Worm (Caenorhabditis elegans) whole organism, L4 larva: ENCODE measurements around the gene clec-133.

Experiments used
- F10B5.3 ChIP-seq: sonication (generic microtip); optimal IDR thresholded peaks from 2 replicates; lab custom pipeline; 2016; ENCODE audit warnings: mild to moderate bottlenecking, missing genetic modification characterization, missing compliant biosample characterization
- F26F4.8 ChIP-seq: fragments of 200-800 bp; sonication (Bioruptor generic); conservative IDR thresholded peaks from 2 replicates; pipeline ENCODE4 v1.3.6; 2022; ENCODE audit warnings: missing genetic modification characterization, missing compliant biosample characterization
- F37D6.2 ChIP-seq: sonication (generic microtip); optimal IDR thresholded peaks from 2 replicates; lab custom pipeline; 2016; ENCODE audit warnings: mild to moderate bottlenecking, missing genetic modification characterization, missing compliant biosample characterization
- F49E8.2 ChIP-seq: sonication (generic microtip); optimal IDR thresholded peaks from 2 replicates; lab custom pipeline; 2016; ENCODE audit warnings: missing compliant biosample characterization, mild to moderate bottlenecking, missing genetic modification characterization, borderline replicate concordance
- T26A8.4 ChIP-seq: fragments of 200-800 bp; sonication (Bioruptor generic); IDR thresholded peaks from 2 replicates; pipeline ENCODE4 v1.3.6; 2022; ENCODE audit warnings: missing genetic modification characterization, missing compliant biosample characterization
- Y105C5A.15 ChIP-seq: fragments of 200-800 bp; sonication (Bioruptor generic); IDR thresholded peaks from 2 replicates; pipeline ENCODE4 v1.3.6; 2022; ENCODE audit warnings: missing genetic modification characterization, missing compliant biosample characterization
- Y75B8A.6 ChIP-seq: fragments of 200-800 bp; sonication (Bioruptor generic); IDR thresholded peaks from 2 replicates; pipeline ENCODE4 v1.3.6; 2022; ENCODE audit warnings: missing genetic modification reagents, missing genetic modification characterization, missing compliant biosample characterization
- ZK337.2 ChIP-seq: fragments of 200-800 bp; sonication (Bioruptor generic); IDR thresholded peaks from 2 replicates; pipeline ENCODE4 v1.3.6; 2022; ENCODE audit warnings: missing genetic modification reagents, missing genetic modification characterization, missing compliant biosample characterization
- aha-1 ChIP-seq: fragments of 150-350 bp; peaks from one replicate; lab custom pipeline; 2014; ENCODE audit warnings: missing biosample characterization, missing genetic modification characterization
- ceh-32 ChIP-seq: sonication (generic microtip); optimal IDR thresholded peaks from 2 replicates; lab custom pipeline; 2016; ENCODE audit warnings: mild to moderate bottlenecking, missing genetic modification characterization, missing compliant biosample characterization; ENCODE audit not compliant: poor library complexity
- ceh-44 ChIP-seq: fragments of 200-800 bp; sonication (Bioruptor generic); IDR thresholded peaks from 2 replicates; pipeline ENCODE4 v1.3.6; 2022; ENCODE audit warnings: missing genetic modification reagents, missing genetic modification characterization, missing compliant biosample characterization
- daf-16 ChIP-seq, 3 experiments: sonication (generic microtip); optimal IDR thresholded peaks; 2 replicates each; lab custom pipeline; 2016 to 2017; ENCODE audit warnings: missing genetic modification characterization in 3 of 3, missing genetic modification reagents in 3 of 3, mild to moderate bottlenecking in 2 of 3, missing compliant biosample characterization in 2 of 3, missing biosample characterization in 1 of 3, moderate library complexity in 1 of 3
- daf-8 ChIP-seq: fragments of 200-800 bp; sonication (Bioruptor generic); IDR thresholded peaks from 2 replicates; pipeline ENCODE4 v1.3.6; 2022; ENCODE audit warnings: missing genetic modification characterization, missing compliant biosample characterization
- dmd-6 ChIP-seq: fragments of 200-800 bp; sonication (Bioruptor generic); IDR thresholded peaks from 2 replicates; pipeline ENCODE4 v1.3.6; 2022; ENCODE audit warnings: missing genetic modification reagents, missing genetic modification characterization, missing compliant biosample characterization
- dmd-9 ChIP-seq: fragments of 200-800 bp; sonication (Bioruptor generic); IDR thresholded peaks from 2 replicates; pipeline ENCODE4 v1.3.6; 2022; ENCODE audit warnings: missing genetic modification reagents, missing genetic modification characterization, missing compliant biosample characterization
- dpl-1 ChIP-seq: fragments of 150-350 bp; optimal IDR thresholded peaks from 2 replicates; lab custom pipeline; 2014; ENCODE audit warnings: missing biosample characterization, missing genetic modification reagents, missing genetic modification characterization
- egl-27 ChIP-seq: sonication (generic microtip); optimal IDR thresholded peaks from 3 replicates; lab custom pipeline; 2017; ENCODE audit warnings: missing biosample characterization, missing genetic modification reagents, missing genetic modification characterization
- egl-43 ChIP-seq: fragments of 200-800 bp; sonication (Bioruptor generic); IDR thresholded peaks from 2 replicates; pipeline ENCODE4 v1.3.6; 2022; ENCODE audit warnings: missing genetic modification reagents, missing genetic modification characterization, missing compliant biosample characterization
- hlh-11 ChIP-seq: fragments of 200-800 bp; sonication (Bioruptor generic); optimal IDR thresholded peaks from 2 replicates; lab custom pipeline; 2018; ENCODE audit warnings: mild to moderate bottlenecking, missing genetic modification characterization, missing compliant biosample characterization
- hlh-30 ChIP-seq: sonication (generic microtip); optimal IDR thresholded peaks from 2 replicates; lab custom pipeline; 2017; ENCODE audit warnings: antibody characterized with exemption, mild to moderate bottlenecking, missing genetic modification characterization, missing compliant biosample characterization; ENCODE audit not compliant: insufficient read depth
- hmg-1.1 ChIP-seq: fragments of 200-800 bp; sonication (Bioruptor generic); IDR thresholded peaks from 2 replicates; pipeline ENCODE4 v1.3.6; 2022; ENCODE audit warnings: missing genetic modification reagents, missing genetic modification characterization, missing compliant biosample characterization
- jun-1 ChIP-seq: fragments of 150-350 bp; optimal IDR thresholded peaks from 2 replicates; lab custom pipeline; 2014; ENCODE audit warnings: missing biosample characterization, missing genetic modification reagents, missing genetic modification characterization
- lim-7 ChIP-seq: fragments of 200-800 bp; sonication (Bioruptor generic); IDR thresholded peaks from 2 replicates; pipeline ENCODE4 v1.3.6; 2022; ENCODE audit warnings: missing genetic modification characterization, missing compliant biosample characterization
- lin-1 ChIP-seq: fragments of 200-800 bp; sonication (Bioruptor generic); IDR thresholded peaks from 2 replicates; pipeline ENCODE4 v1.3.6; 2022; ENCODE audit warnings: missing genetic modification reagents, missing genetic modification characterization, missing compliant biosample characterization
- lin-13 ChIP-seq: fragments of 150-350 bp; optimal IDR thresholded peaks from 2 replicates; lab custom pipeline; 2014; ENCODE audit warnings: missing biosample characterization, missing genetic modification reagents, missing genetic modification characterization
- lin-38 ChIP-seq: fragments of 200-800 bp; sonication (Bioruptor generic); IDR thresholded peaks from 2 replicates; pipeline ENCODE4 v1.3.6; 2022; ENCODE audit warnings: missing genetic modification reagents, missing genetic modification characterization, missing compliant biosample characterization
- lir-3 ChIP-seq: sonication (generic microtip); optimal IDR thresholded peaks from 2 replicates; lab custom pipeline; 2016; ENCODE audit warnings: mild to moderate bottlenecking, missing genetic modification characterization, missing compliant biosample characterization
- lsy-2 ChIP-seq, 2 experiments: fragments of 150-350 bp in 1 of 2; sonication (generic microtip) in 1 of 2; optimal IDR thresholded peaks; 2 replicates each; lab custom pipeline; 2014 to 2017; ENCODE audit warnings: missing biosample characterization in 2 of 2, missing genetic modification characterization in 2 of 2
- madf-5 ChIP-seq, 2 experiments: fragments of 200-800 bp; sonication (Bioruptor generic); IDR thresholded peaks; 2 replicates each; pipeline ENCODE4 v1.3.6; 2022; ENCODE audit warnings: missing compliant biosample characterization in 2 of 2, missing genetic modification characterization in 2 of 2
- mep-1 ChIP-seq: fragments of 150-350 bp; sonication (generic microtip); optimal IDR thresholded peaks from 3 replicates; lab custom pipeline; 2014; ENCODE audit warnings: missing biosample characterization, missing genetic modification characterization
- nhr-10 ChIP-seq: fragments of 150-350 bp; optimal IDR thresholded peaks from 2 replicates; lab custom pipeline; 2014; ENCODE audit warnings: missing biosample characterization, missing genetic modification characterization
- nhr-25 ChIP-seq: sonication (generic microtip); optimal IDR thresholded peaks from 2 replicates; lab custom pipeline; 2017; ENCODE audit warnings: missing genetic modification characterization, mild to moderate bottlenecking, missing compliant biosample characterization, antibody characterized with exemption, moderate library complexity, borderline replicate concordance; ENCODE audit not compliant: insufficient read depth
- nhr-76 ChIP-seq: fragments of 150-350 bp; optimal IDR thresholded peaks from 2 replicates; lab custom pipeline; 2014; ENCODE audit warnings: missing biosample characterization, missing genetic modification characterization
- nhr-77 ChIP-seq: fragments of 150-350 bp; optimal IDR thresholded peaks from 2 replicates; lab custom pipeline; 2014; ENCODE audit warnings: missing biosample characterization, missing genetic modification characterization
- pqm-1 ChIP-seq: sonication (generic microtip); optimal IDR thresholded peaks from 2 replicates; lab custom pipeline; 2017; ENCODE audit warnings: missing biosample characterization, missing genetic modification characterization
- rbr-2 ChIP-seq: sonication (generic microtip); optimal IDR thresholded peaks from 2 replicates; lab custom pipeline; 2016; ENCODE audit warnings: missing genotype, missing genetic modification characterization, missing compliant biosample characterization
- sdz-12 ChIP-seq: fragments of 200-800 bp; sonication (Bioruptor generic); optimal IDR thresholded peaks from 2 replicates; lab custom pipeline; 2018; ENCODE audit warnings: mild to moderate bottlenecking, missing genetic modification characterization, missing compliant biosample characterization
- set-16 ChIP-seq: fragments of 200-800 bp; sonication (Bioruptor generic); IDR thresholded peaks from 2 replicates; pipeline ENCODE4 v1.3.6; 2022; ENCODE audit warnings: missing genetic modification reagents, missing genetic modification characterization, missing compliant biosample characterization
- tag-97 ChIP-seq: fragments of 200-800 bp; sonication (Bioruptor generic); IDR thresholded peaks from 2 replicates; pipeline ENCODE4 v1.3.6; 2022; ENCODE audit warnings: missing genetic modification characterization, missing compliant biosample characterization
- unc-130 ChIP-seq: sonication (generic microtip); optimal IDR thresholded peaks from 2 replicates; lab custom pipeline; 2016; ENCODE audit warnings: missing genetic modification reagents, missing genetic modification characterization, missing compliant biosample characterization
- unc-39 ChIP-seq: sonication (generic microtip); optimal IDR thresholded peaks from 2 replicates; lab custom pipeline; 2017; ENCODE audit warnings: missing biosample characterization, missing genetic modification characterization
- unc-62 ChIP-seq, 3 experiments: fragments of 150-350 bp in 1 of 3; sonication (generic microtip); optimal IDR thresholded peaks in 2 of 3; peaks in 1 of 3; 1 replicate in 1 of 3; 2 replicates in 2 of 3; lab custom pipeline; 2014 to 2017; ENCODE audit warnings: missing biosample characterization in 3 of 3, missing genetic modification characterization in 3 of 3, missing genetic modification reagents in 3 of 3, missing genotype in 1 of 3
- vab-7 ChIP-seq: fragments of 200-800 bp; sonication (Bioruptor generic); IDR thresholded peaks from 2 replicates; pipeline ENCODE4 v1.3.6; 2022; ENCODE audit warnings: missing genetic modification reagents, missing genetic modification characterization, missing compliant biosample characterization
- zag-1 ChIP-seq: fragments of 150-350 bp; optimal IDR thresholded peaks from 2 replicates; lab custom pipeline; 2014; ENCODE audit warnings: missing biosample characterization, missing genetic modification characterization
- zfp-2 ChIP-seq: sonication (generic microtip); optimal IDR thresholded peaks from 2 replicates; lab custom pipeline; 2016; ENCODE audit warnings: mild to moderate bottlenecking, missing genetic modification characterization, missing compliant biosample characterization
- zip-2 ChIP-seq: fragments of 150-350 bp; optimal IDR thresholded peaks from 2 replicates; lab custom pipeline; 2014; ENCODE audit warnings: missing biosample characterization, missing genetic modification characterization
- ztf-11 ChIP-seq: fragments of 150-350 bp; optimal IDR thresholded peaks from 2 replicates; lab custom pipeline; 2014; ENCODE audit warnings: missing biosample characterization, missing genetic modification characterization
- ztf-7 ChIP-seq: fragments of 150-350 bp; optimal IDR thresholded peaks from 2 replicates; lab custom pipeline; 2014; ENCODE audit warnings: missing biosample characterization, missing genetic modification characterization

clec-133 gene

ce11 chrII:3550352-3550751 is 27.9 kb upstream of the clec-133 start, which contains the start of gene W10G11.19:
Gene W10G11.19, plus strand, starts transcription at chrII:3550652.
- TF ChIP-seq T26A8.4 (no peak), dmd-6 (GFP tag; lab: Robert Waterston, UW) (peak; percentile 21; the same call in 1 of the 2 replicates), unc-62 (GFP tag; optimal IDR thresholded peaks at IDR 0.05 in 1 of 2; lab: Kevin White, UChicago) (peak in 1 of 2 experiments; percentile 7), unc-62 (tag; optimal IDR thresholded peaks at IDR 0.05; lab: Kevin White, UChicago) (no peak), lin-1 (GFP tag; lab: Robert Waterston, UW) (no peak), unc-39 (tag; lab: Kevin White, UChicago) (no peak), pqm-1 (peak; percentile 13), hlh-11 (tag; lab: Kevin White, UChicago) (peak; percentile 18), daf-16 (GFP tag; optimal IDR thresholded peaks at IDR 0.05; lab: Kevin White, UChicago) (no peak), daf-16 (tag; optimal IDR thresholded peaks at IDR 0.05; lab: Kevin White, UChicago) (peak; percentile 28)

ce11 chrII:3553453-3553852 is 24.8 kb upstream of the clec-133 start, which contains the start of gene dnc-3:
Gene dnc-3, plus strand, starts transcription at chrII:3553724.
- TF ChIP-seq madf-5 (GFP tag; IDR thresholded peaks at IDR 0.05; lab: Robert Waterston, UW), result no peak
- no peak for TF ChIP-seq F49E8.2 (tag; lab: Kevin White, UChicago)
- TF ChIP-seq ztf-7 (tag; lab: Kevin White, UChicago), result no peak
- peak; percentile 21 for TF ChIP-seq zip-2 (tag; lab: Kevin White, UChicago)
- TF ChIP-seq ZK337.2 (GFP tag; lab: Robert Waterston, UW), result no peak
- no peak for TF ChIP-seq nhr-77 (tag; lab: Kevin White, UChicago)
- TF ChIP-seq ceh-44 (GFP tag; lab: Robert Waterston, UW), result no peak
- no peak for TF ChIP-seq vab-7 (GFP tag; lab: Robert Waterston, UW)
- TF ChIP-seq egl-27 (tag; lab: Kevin White, UChicago), result no peak
- TF ChIP-seq lir-3, result no peak
- TF ChIP-seq lim-7 (GFP tag; lab: Robert Waterston, UW), result no peak
- TF ChIP-seq nhr-10 (tag; lab: Kevin White, UChicago), result no peak
- no peak for TF ChIP-seq nhr-25 (tag; lab: Kevin White, UChicago)
- TF ChIP-seq mep-1 (tag; lab: Kevin White, UChicago), result peak; percentile 66
- no peak for TF ChIP-seq tag-97 (GFP tag; lab: Robert Waterston, UW)
- TF ChIP-seq zfp-2, result no peak
- no peak for TF ChIP-seq lin-13 (GFP tag; lab: Kevin White, UChicago)
- no peak for TF ChIP-seq nhr-76 (tag; lab: Kevin White, UChicago)
- no peak for TF ChIP-seq jun-1 (tag; lab: Kevin White, UChicago)
- TF ChIP-seq lin-38 (GFP tag; lab: Robert Waterston, UW), result peak; percentile 69
- peak; percentile 72 for TF ChIP-seq aha-1 (tag; lab: Kevin White, UChicago)
- TF ChIP-seq T26A8.4, result 0 out of 2 replicates have a peak, but pooled peaks have one; percentile 30
- TF ChIP-seq Y75B8A.6 (GFP tag; lab: Robert Waterston, UW), result no peak
- no peak for TF ChIP-seq hlh-30 (tag; lab: Kevin White, UChicago)
- TF ChIP-seq zag-1 (tag; lab: Kevin White, UChicago), result no peak
- peak; percentile 16 for TF ChIP-seq dpl-1 (GFP tag; lab: Kevin White, UChicago)
- no peak for TF ChIP-seq ceh-32 (tag; lab: Kevin White, UChicago)
- TF ChIP-seq set-16 (GFP tag; lab: Robert Waterston, UW), result no peak
- TF ChIP-seq F10B5.3 (tag; lab: Kevin White, UChicago), result no peak
- TF ChIP-seq hmg-1.1 (GFP tag; lab: Robert Waterston, UW), result peak; percentile 40; the same call in 1 of the 2 replicates
- peak; percentile 39 for TF ChIP-seq F37D6.2 (tag; lab: Kevin White, UChicago)
- TF ChIP-seq dmd-9 (GFP tag; lab: Robert Waterston, UW), result no peak
- no peak for TF ChIP-seq Y105C5A.15 (GFP tag; lab: Robert Waterston, UW)
- no peak for TF ChIP-seq sdz-12 (GFP tag; lab: Kevin White, UChicago)
- TF ChIP-seq unc-62 (GFP tag; optimal IDR thresholded peaks at IDR 0.05 in 1 of 2; lab: Kevin White, UChicago), result no peak
- TF ChIP-seq unc-62 (tag; optimal IDR thresholded peaks at IDR 0.05; lab: Kevin White, UChicago), result no peak
- TF ChIP-seq F26F4.8 (GFP tag; lab: Robert Waterston, UW), result no peak
- TF ChIP-seq rbr-2 (tag; lab: Kevin White, UChicago), result peak; percentile 26
- no peak for TF ChIP-seq ztf-11
- no peak for TF ChIP-seq unc-130 (GFP tag; lab: Kevin White, UChicago)
- TF ChIP-seq lsy-2 (tag; optimal IDR thresholded peaks at IDR 0.05; lab: Kevin White, UChicago), result peak in 1 of 2 experiments; percentile 71
- peak; percentile 40 for TF ChIP-seq hlh-11 (tag; lab: Kevin White, UChicago)
- no peak for TF ChIP-seq egl-43 (GFP tag; lab: Robert Waterston, UW)
- TF ChIP-seq dmd-6 (GFP tag; lab: Robert Waterston, UW), result no peak
- TF ChIP-seq unc-39 (tag; lab: Kevin White, UChicago), result no peak
- TF ChIP-seq daf-8 (GFP tag; lab: Robert Waterston, UW), result no peak
